Fruit fly (Drosophila melanogaster) whole organism, prepupa: ENCODE data around the gene Ald1.

ENCODE experiments used
- CG11294 ChIP-seq: fragments of 200-800 bp; sonication (Bioruptor generic); IDR thresholded peaks from 2 replicates; pipeline ENCODE4 v1.3.6; 2022; ENCODE audit warnings: missing biosample characterization, missing genetic modification characterization
- CG11762 ChIP-seq: fragments of 200-800 bp; sonication (Bioruptor generic); optimal IDR thresholded peaks from 3 replicates; lab custom pipeline; 2016; ENCODE audit warnings: missing biosample characterization, missing genetic modification characterization; ENCODE audit not compliant: insufficient read depth
- CG15336 ChIP-seq: fragments of 200-800 bp; sonication (Bioruptor generic); IDR thresholded peaks from 2 replicates; pipeline ENCODE4 v1.3.6; 2022; ENCODE audit warnings: missing biosample characterization, missing genetic modification characterization
- CG16779 ChIP-seq: fragments of 200-800 bp; sonication (Bioruptor generic); optimal IDR thresholded peaks from 3 replicates; lab custom pipeline; 2017; ENCODE audit warnings: missing biosample characterization, mild to moderate bottlenecking, missing genetic modification characterization
- CG34406 ChIP-seq: fragments of 200-800 bp; sonication (Bioruptor generic); optimal IDR thresholded peaks from 3 replicates; lab custom pipeline; 2016; ENCODE audit warnings: missing biosample characterization, missing genetic modification characterization
- CG6854 ChIP-seq: fragments of 200-800 bp; sonication (Bioruptor generic); optimal IDR thresholded peaks from 2 replicates; lab custom pipeline; 2017; ENCODE audit warnings: missing biosample characterization, mild to moderate bottlenecking, missing genetic modification characterization
- Hr38 ChIP-seq: sonication (Bioruptor generic); optimal IDR thresholded peaks from 2 replicates; lab custom pipeline; 2016; ENCODE audit warnings: missing biosample characterization, missing genetic modification characterization
- Sox15 ChIP-seq: fragments of 200-800 bp; sonication (Bioruptor generic); optimal IDR thresholded peaks from 3 replicates; lab custom pipeline; 2016; ENCODE audit warnings: missing biosample characterization, missing genetic modification characterization
- achi ChIP-seq: fragments of 200-800 bp; sonication (Bioruptor generic); optimal IDR thresholded peaks from 3 replicates; lab custom pipeline; 2016; ENCODE audit warnings: missing biosample characterization, missing genetic modification characterization
- dsx ChIP-seq: fragments of 200-800 bp; optimal IDR thresholded peaks from 3 replicates; lab custom pipeline; 2019; ENCODE audit warnings: missing biosample characterization, mild to moderate bottlenecking, missing genetic modification characterization, moderate library complexity; ENCODE audit not compliant: poor library complexity, severe bottlenecking
- fkh ChIP-seq: fragments of 200-800 bp; sonication (Bioruptor generic); optimal IDR thresholded peaks from 3 replicates; lab custom pipeline; 2017; ENCODE audit warnings: missing biosample characterization, mild to moderate bottlenecking, missing genetic modification characterization, moderate library complexity

DNA sequence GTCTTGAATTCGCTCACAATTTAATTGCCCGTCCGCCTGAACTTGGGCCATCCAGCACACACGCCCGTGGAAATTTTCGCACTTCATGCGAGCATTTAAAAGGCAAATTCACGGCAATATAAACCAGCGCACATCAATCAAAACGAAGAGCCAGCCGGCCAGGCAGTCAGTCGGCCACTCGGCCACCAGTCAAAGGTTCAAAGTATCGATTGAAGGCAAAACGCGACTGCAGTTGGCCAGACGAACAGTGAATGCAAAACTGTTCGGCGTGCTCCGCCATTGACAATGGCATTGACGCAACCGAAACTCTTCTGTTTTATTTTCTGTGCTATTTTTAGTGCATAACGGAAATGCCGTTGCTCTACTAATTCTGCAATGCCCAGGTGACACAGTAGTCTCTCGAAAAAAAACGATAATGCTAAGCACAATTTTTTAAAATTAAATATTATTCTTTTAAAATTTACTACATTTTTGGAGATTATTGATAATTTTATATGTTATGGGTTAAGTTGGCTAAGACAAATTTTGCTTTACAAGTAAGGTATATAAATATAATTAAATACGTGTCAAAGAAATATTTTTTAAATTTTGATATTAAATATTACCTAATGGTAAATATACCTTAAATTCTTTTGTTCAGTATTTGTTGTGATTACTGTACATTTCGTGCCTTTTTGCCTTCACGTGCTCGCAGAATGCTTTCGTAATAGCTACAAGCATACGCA is 13.4 kb downstream of the Ald1 start:
- TF ChIP-seq Sox15 (GFP tag; lab: Kevin White, UChicago) (no peak), CG15336 (GFP tag; lab: Robert Waterston, UW) (peak; percentile 67), CG11762 (GFP tag; lab: Kevin White, UChicago) (no peak), CG6854 (GFP tag; lab: Kevin White, UChicago) (no peak), achi (GFP tag; lab: Kevin White, UChicago) (peak; percentile 48), dsx (GFP tag; lab: Kevin White, UChicago) (no peak), Hr38 (GFP tag; lab: Kevin White, UChicago) (no peak), fkh (no peak), CG16779 (tag; lab: Kevin White, UChicago) (no peak), CG11294 (GFP tag; lab: Robert Waterston, UW) (peak; percentile 51; the same call in 1 of the 2 replicates), CG34406 (GFP tag; lab: Kevin White, UChicago) (no peak)
